Worm (Caenorhabditis elegans): ENCODE measurements around the gene unc-85.

unc-85 gene

DNA sequence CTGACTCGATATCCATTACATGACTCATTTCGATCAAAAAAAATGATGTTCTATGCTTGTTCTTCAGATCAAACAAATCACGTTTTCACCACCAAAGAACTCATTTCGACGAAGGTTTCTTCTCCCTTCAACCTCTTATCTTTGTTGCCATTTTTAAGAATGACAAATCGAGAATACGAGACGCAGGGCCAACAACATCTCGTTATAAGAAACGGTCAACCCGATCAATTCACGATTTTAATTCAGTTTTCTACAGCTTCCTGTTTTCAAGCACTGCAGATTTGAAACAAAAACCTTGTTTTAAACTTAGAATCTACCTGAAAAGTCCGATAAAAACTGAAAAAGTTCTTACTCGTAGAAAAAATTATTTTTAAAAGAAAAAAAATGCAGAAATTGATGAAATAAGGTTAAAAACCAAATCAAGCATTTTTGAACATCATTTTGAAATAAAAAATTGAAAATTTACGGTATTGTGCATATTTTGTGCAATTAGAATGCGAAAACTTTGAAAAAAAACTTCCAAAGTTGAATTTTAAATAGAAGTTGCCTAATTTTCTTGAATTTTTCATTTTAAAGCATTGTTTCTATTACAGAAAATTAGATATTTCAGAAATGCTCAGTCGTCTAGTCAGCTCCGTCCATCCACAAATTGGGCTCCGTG is 39.8 kb downstream of the unc-85 start, which contains the start of gene acs-11 (continued):
- 0 out of 2 replicates have a peak, but pooled peaks have one; percentile 7 for TF ChIP-seq hmg-1.2 (GFP tag; IDR thresholded peaks at IDR 0.05)
- TF ChIP-seq ceh-40 (GFP tag; IDR thresholded peaks at IDR 0.05), result no peak
- TF ChIP-seq let-607 (tag; optimal IDR thresholded peaks at IDR 0.05), result no peak
- no peak for TF ChIP-seq tlf-1 (GFP tag; optimal IDR thresholded peaks at IDR 0.05)
- no peak for TF ChIP-seq ekl-4 (GFP tag; IDR thresholded peaks at IDR 0.05)
- TF ChIP-seq ama-1 (optimal IDR thresholded peaks at IDR 0.05), result peak; percentile 49
- no peak for TF ChIP-seq ama-1 (GFP tag; optimal IDR thresholded peaks at IDR 0.05)
- 0 out of 2 replicates have a peak, but pooled peaks have one; percentile 43 for TF ChIP-seq Y56A3A.18 (GFP tag; IDR thresholded peaks at IDR 0.05)
- TF ChIP-seq ceh-27 (GFP tag; optimal IDR thresholded peaks at IDR 0.05), result no peak
- TF ChIP-seq attf-3 (GFP tag; conservative IDR thresholded peaks at IDR 0.05), result no peak
- no peak for TF ChIP-seq ztf-26 (tag; optimal IDR thresholded peaks at IDR 0.05)
- no peak for TF ChIP-seq lsy-27 (tag; optimal IDR thresholded peaks at IDR 0.05; ENCODE audit: borderline replicate concordance, insufficient read depth)
- TF ChIP-seq attf-5 (GFP tag; optimal IDR thresholded peaks at IDR 0.05), result no peak
- no peak for TF ChIP-seq unc-62 (GFP tag; optimal IDR thresholded peaks at IDR 0.05)
- TF ChIP-seq F57A8.1 (GFP tag; optimal IDR thresholded peaks at IDR 0.05), result no peak
- no peak for TF ChIP-seq fkh-3 (tag; optimal IDR thresholded peaks at IDR 0.05)
- peak; percentile 20; the same call in 1 of the 2 replicates for TF ChIP-seq madf-6 (GFP tag; IDR thresholded peaks at IDR 0.05)
- no peak for TF ChIP-seq ztf-28 (GFP tag; IDR thresholded peaks at IDR 0.05)

- peak; percentile 28 for TF ChIP-seq tbp1 (GFP tag; optimal IDR thresholded peaks at IDR 0.05)
- TF ChIP-seq cebp-1 (GFP tag; IDR thresholded peaks at IDR 0.05), result no peak
- peak; percentile 31 for TF ChIP-seq cebp-1 (tag; optimal IDR thresholded peaks at IDR 0.05)
- no peak for TF ChIP-seq bed-1 (GFP tag; IDR thresholded peaks at IDR 0.05)
- 0 out of 2 replicates have a peak, but pooled peaks have one; percentile 45 for TF ChIP-seq Y53G8AR.9 (GFP tag; conservative IDR thresholded peaks at IDR 0.05)
- TF ChIP-seq sdz-38 (tag; optimal IDR thresholded peaks at IDR 0.05), result no peak
- TF ChIP-seq lin-54 (GFP tag; optimal IDR thresholded peaks at IDR 0.05), result peak; percentile 13
- TF ChIP-seq snpc-1.1 (tag; optimal IDR thresholded peaks at IDR 0.05; ENCODE audit: insufficient read depth), result no peak
- peak; percentile 76 for TF ChIP-seq ztf-26 (tag; optimal IDR thresholded peaks at IDR 0.05)
- peak; percentile 43 for TF ChIP-seq lin-40 (tag; optimal IDR thresholded peaks at IDR 0.05)
- TF ChIP-seq K12H6.12 (tag; optimal IDR thresholded peaks at IDR 0.05), result no peak
Measured at ce11 chrII:4745281-4745680, 43.4 kb downstream of the unc-85 start.

DNA sequence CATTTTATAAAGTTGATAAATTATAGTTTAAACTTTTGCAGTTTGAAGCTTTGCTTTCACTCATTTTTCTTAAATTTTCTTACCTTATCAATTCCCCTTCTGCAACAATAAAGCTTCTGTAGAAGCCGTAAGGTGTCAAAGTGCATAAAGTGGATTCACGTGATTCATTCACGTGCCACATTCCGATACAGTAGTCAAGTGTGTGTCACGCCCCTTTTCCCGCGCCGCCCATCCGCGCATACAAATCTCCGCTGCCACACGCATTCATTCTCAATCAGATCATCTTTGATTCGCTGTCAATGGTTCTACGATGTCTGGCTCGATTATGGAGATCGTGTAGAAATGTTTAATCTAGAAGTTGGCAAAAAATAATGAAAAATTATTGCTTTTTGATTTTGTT is 45.2 kb downstream of the unc-85 start:
- TF ChIP-seq sptf-2 (GFP tag; optimal IDR thresholded peaks at IDR 0.05), result no peak
- no peak for TF ChIP-seq hlh-12 (tag; optimal IDR thresholded peaks at IDR 0.05)
- no peak for TF ChIP-seq T07F8.4 (tag; optimal IDR thresholded peaks at IDR 0.05)
- TF ChIP-seq ets-4 (GFP tag; optimal IDR thresholded peaks at IDR 0.05), result no peak
- no peak for TF ChIP-seq ceh-79 (tag; optimal IDR thresholded peaks at IDR 0.05)
- TF ChIP-seq F33H1.4 (GFP tag; IDR thresholded peaks at IDR 0.05), result no peak
- TF ChIP-seq pha-4 (tag; optimal IDR thresholded peaks at IDR 0.05), result no peak
- no peak for TF ChIP-seq hlh-26 (GFP tag; conservative IDR thresholded peaks at IDR 0.05)
- TF ChIP-seq zfh-2 (GFP tag; conservative IDR thresholded peaks at IDR 0.05), result no peak
- no peak for TF ChIP-seq aptf-2 (GFP tag; conservative IDR thresholded peaks at IDR 0.05)
- TF ChIP-seq lin-35 (GFP tag; optimal IDR thresholded peaks at IDR 0.05), result no peak
- no peak for TF ChIP-seq ccch-3 (GFP tag; optimal IDR thresholded peaks at IDR 0.05)
- no peak for TF ChIP-seq cebp-1 (GFP tag; IDR thresholded peaks at IDR 0.05)
- TF ChIP-seq cebp-1 (tag; optimal IDR thresholded peaks at IDR 0.05), result no peak
- no peak for TF ChIP-seq egl-18 (GFP tag; IDR thresholded peaks at IDR 0.05)
- TF ChIP-seq F57A8.1 (GFP tag; optimal IDR thresholded peaks at IDR 0.05), result no peak
- no peak for TF ChIP-seq nhr-90 (tag; optimal IDR thresholded peaks at IDR 0.05)
- no peak for TF ChIP-seq nhr-27 (tag; optimal IDR thresholded peaks at IDR 0.05)
